Worm (Caenorhabditis elegans) whole organism, late embryonic: ENCODE results near the gene pcp-1.

ENCODE experiments used
- C38D4.7 ChIP-seq: fragments of 200-800 bp; sonication (Bioruptor generic); optimal IDR thresholded peaks from 2 replicates; lab custom pipeline; 2018; ENCODE audit warnings: mild to moderate bottlenecking, missing genetic modification characterization, moderate library complexity, missing compliant biosample characterization
- F13H6.1 ChIP-seq: sonication (generic microtip); optimal IDR thresholded peaks from 2 replicates; lab custom pipeline; 2016; ENCODE audit warnings: missing genetic modification characterization, missing compliant biosample characterization
- K02D7.2 ChIP-seq: sonication (generic microtip); optimal IDR thresholded peaks from 2 replicates; lab custom pipeline; 2017; ENCODE audit warnings: mild to moderate bottlenecking, missing genetic modification characterization, missing compliant biosample characterization
- K09A11.1 ChIP-seq: sonication (generic microtip); optimal IDR thresholded peaks from 2 replicates; lab custom pipeline; 2017; ENCODE audit warnings: antibody characterized with exemption, mild to moderate bottlenecking, missing genetic modification characterization, missing compliant biosample characterization; ENCODE audit not compliant: insufficient read depth
- T23F11.4 ChIP-seq: fragments of 200-800 bp; sonication (Bioruptor generic); optimal IDR thresholded peaks from 2 replicates; lab custom pipeline; 2018; ENCODE audit warnings: mild to moderate bottlenecking, missing genetic modification characterization, missing compliant biosample characterization
- Y22D7AL.16 ChIP-seq: sonication (generic microtip); optimal IDR thresholded peaks from 2 replicates; lab custom pipeline; 2016; ENCODE audit warnings: missing genetic modification characterization, missing compliant biosample characterization
- ama-1 ChIP-seq: fragments of 150-350 bp; optimal IDR thresholded peaks from 2 replicates; lab custom pipeline; 2014
- ceh-14 ChIP-seq: sonication (generic microtip); optimal IDR thresholded peaks from 2 replicates; lab custom pipeline; 2016; ENCODE audit warnings: missing genotype, missing genetic modification characterization, missing compliant biosample characterization
- ceh-18 ChIP-seq: sonication (generic microtip); optimal IDR thresholded peaks from 2 replicates; lab custom pipeline; 2016; ENCODE audit warnings: missing genetic modification characterization, missing compliant biosample characterization
- ceh-24 ChIP-seq: sonication (generic microtip); optimal IDR thresholded peaks from 2 replicates; lab custom pipeline; 2016; ENCODE audit warnings: mild to moderate bottlenecking, missing genetic modification characterization, missing compliant biosample characterization
- ceh-30 ChIP-seq: fragments of 150-350 bp; optimal IDR thresholded peaks from 2 replicates; lab custom pipeline; 2014; ENCODE audit warnings: missing biosample characterization, missing genetic modification characterization
- ceh-31 ChIP-seq: sonication (generic microtip); optimal IDR thresholded peaks from 2 replicates; lab custom pipeline; 2016; ENCODE audit warnings: missing genetic modification characterization, missing compliant biosample characterization
- ceh-34 ChIP-seq: sonication (generic microtip); optimal IDR thresholded peaks from 2 replicates; lab custom pipeline; 2016; ENCODE audit warnings: mild to moderate bottlenecking, missing genetic modification characterization, missing compliant biosample characterization
- ceh-48 ChIP-seq: sonication (generic microtip); optimal IDR thresholded peaks from 2 replicates; lab custom pipeline; 2016; ENCODE audit warnings: missing genetic modification characterization, inconsistent platforms, missing compliant biosample characterization
- ceh-6 ChIP-seq: fragments of 200-800 bp; sonication (Bioruptor generic); optimal IDR thresholded peaks from 2 replicates; lab custom pipeline; 2018; ENCODE audit warnings: mild to moderate bottlenecking, missing genetic modification characterization, missing compliant biosample characterization
- dmd-4 ChIP-seq: sonication (generic microtip); optimal IDR thresholded peaks from 2 replicates; lab custom pipeline; 2016; ENCODE audit warnings: borderline replicate concordance, missing genetic modification characterization, missing compliant biosample characterization
- ets-4 ChIP-seq: sonication (generic microtip); optimal IDR thresholded peaks from 2 replicates; lab custom pipeline; 2016; ENCODE audit warnings: missing genetic modification characterization, missing compliant biosample characterization
- fkh-10 ChIP-seq: fragments of 150-350 bp; optimal IDR thresholded peaks from 2 replicates; lab custom pipeline; 2014; ENCODE audit warnings: missing biosample characterization, missing genetic modification reagents, missing genetic modification characterization
- hlh-13 ChIP-seq: fragments of 200-800 bp; sonication (Bioruptor generic); optimal IDR thresholded peaks from 2 replicates; lab custom pipeline; 2018; ENCODE audit warnings: mild to moderate bottlenecking, missing genetic modification characterization, missing compliant biosample characterization
- hlh-30 ChIP-seq: sonication (generic microtip); optimal IDR thresholded peaks from 2 replicates; lab custom pipeline; 2017; ENCODE audit warnings: antibody characterized with exemption, missing genetic modification characterization, missing compliant biosample characterization; ENCODE audit not compliant: insufficient read depth
- hlh-8 ChIP-seq: sonication (generic microtip); optimal IDR thresholded peaks from 2 replicates; lab custom pipeline; 2016; ENCODE audit warnings: missing genotype, missing genetic modification characterization, missing compliant biosample characterization
- lin-11 ChIP-seq: fragments of 200-800 bp; sonication (Bioruptor generic); optimal IDR thresholded peaks from 2 replicates; lab custom pipeline; 2018; ENCODE audit warnings: mild to moderate bottlenecking, missing genetic modification characterization, missing compliant biosample characterization
- mec-3 ChIP-seq: sonication (generic microtip); optimal IDR thresholded peaks from 2 replicates; lab custom pipeline; 2016; ENCODE audit warnings: borderline replicate concordance, missing genetic modification characterization, missing compliant biosample characterization
- odd-2 ChIP-seq: sonication (generic microtip); optimal IDR thresholded peaks from 2 replicates; lab custom pipeline; 2017; ENCODE audit warnings: antibody characterized with exemption, mild to moderate bottlenecking, missing genetic modification characterization, missing compliant biosample characterization
- pha-4 ChIP-seq: fragments of 150-350 bp; optimal IDR thresholded peaks from 2 replicates; lab custom pipeline; 2018; ENCODE audit warnings: missing biosample characterization, missing genetic modification reagents, missing genetic modification characterization
- pqm-1 ChIP-seq: sonication (generic microtip); optimal IDR thresholded peaks from 2 replicates; lab custom pipeline; 2016; ENCODE audit warnings: missing genetic modification characterization, missing compliant biosample characterization
- rnt-1 ChIP-seq: sonication (generic microtip); optimal IDR thresholded peaks from 2 replicates; lab custom pipeline; 2016; ENCODE audit warnings: missing genetic modification characterization, missing compliant biosample characterization
- sox-2 ChIP-seq: fragments of 200-800 bp; sonication (Bioruptor generic); IDR thresholded peaks from 2 replicates; pipeline ENCODE4 v1.3.6; 2022; ENCODE audit warnings: missing genetic modification reagents, missing genetic modification characterization, missing compliant biosample characterization
- sox-4 ChIP-seq: sonication (generic microtip); optimal IDR thresholded peaks from 2 replicates; lab custom pipeline; 2017; ENCODE audit warnings: mild to moderate bottlenecking, missing genetic modification characterization, inconsistent platforms, missing compliant biosample characterization
- tbx-2 ChIP-seq: sonication (generic microtip); optimal IDR thresholded peaks from 2 replicates; lab custom pipeline; 2016; ENCODE audit warnings: missing genetic modification characterization, missing compliant biosample characterization
- tbx-7 ChIP-seq: sonication (generic microtip); optimal IDR thresholded peaks from 2 replicates; lab custom pipeline; 2016; ENCODE audit warnings: missing genotype, missing genetic modification characterization, missing compliant biosample characterization
- ttx-3 ChIP-seq: sonication (generic microtip); optimal IDR thresholded peaks from 2 replicates; lab custom pipeline; 2016; ENCODE audit warnings: missing genetic modification reagents, missing genetic modification characterization, missing compliant biosample characterization
- unc-3 ChIP-seq, 2 experiments: fragments of 200-800 bp in 1 of 2; sonication (Bioruptor generic) in 1 of 2; sonication (generic microtip) in 1 of 2; conservative IDR thresholded peaks in 1 of 2; optimal IDR thresholded peaks in 1 of 2; 2 replicates each; pipeline versions ENCODE4 v1.3.6 to Lab custom; 2016 to 2022; ENCODE audit warnings: missing compliant biosample characterization in 2 of 2, missing genetic modification characterization in 2 of 2, missing genetic modification reagents in 1 of 2
- unc-42 ChIP-seq: sonication (generic microtip); optimal IDR thresholded peaks from 2 replicates; lab custom pipeline; 2016; ENCODE audit warnings: missing genotype, missing genetic modification characterization, missing compliant biosample characterization
- zip-5 ChIP-seq: sonication (generic microtip); optimal IDR thresholded peaks from 2 replicates; lab custom pipeline; 2016; ENCODE audit warnings: missing genetic modification characterization, missing compliant biosample characterization
- ztf-16 ChIP-seq: sonication (generic microtip); optimal IDR thresholded peaks from 2 replicates; lab custom pipeline; 2017; ENCODE audit warnings: missing genetic modification characterization, missing compliant biosample characterization

Gene pcp-1

ce11 chrIII:7721513-7721912 is 37.2 kb upstream of the pcp-1 start:
- TF ChIP-seq F13H6.1 (tag; lab: Kevin White, UChicago): no peak
- TF ChIP-seq pqm-1 (tag; lab: Kevin White, UChicago): no peak
- no peak for TF ChIP-seq ceh-6 (GFP tag; lab: Kevin White, UChicago)
- no peak for TF ChIP-seq dmd-4
- no peak for TF ChIP-seq mec-3 (tag; lab: Kevin White, UChicago)
- TF ChIP-seq hlh-30 (tag; lab: Kevin White, UChicago): no peak
- TF ChIP-seq K09A11.1 (tag; lab: Kevin White, UChicago): no peak
- TF ChIP-seq sox-4 (tag; lab: Kevin White, UChicago): no peak
- TF ChIP-seq tbx-7: no peak
- no peak for TF ChIP-seq ceh-34 (tag; lab: Kevin White, UChicago)
- no peak for TF ChIP-seq C38D4.7 (GFP tag; lab: Kevin White, UChicago)
- no peak for TF ChIP-seq Y22D7AL.16 (tag; lab: Kevin White, UChicago)

- TF ChIP-seq K02D7.2 (tag; lab: Kevin White, UChicago) (no peak), ceh-24 (tag; lab: Kevin White, UChicago) (no peak), ceh-6 (GFP tag; lab: Kevin White, UChicago) (no peak), pha-4 (no peak), odd-2 (tag; lab: Kevin White, UChicago) (no peak), unc-42 (tag; lab: Kevin White, UChicago) (no peak), ztf-16 (tag; lab: Kevin White, UChicago) (no peak), ceh-18 (no peak), hlh-8 (tag; lab: Kevin White, UChicago) (no peak), Y22D7AL.16 (tag; lab: Kevin White, UChicago) (no peak), ceh-30 (no peak), rnt-1 (tag; lab: Kevin White, UChicago) (no peak), tbx-2 (tag; lab: Kevin White, UChicago) (no peak), sox-2 (no peak), hlh-30 (tag; lab: Kevin White, UChicago) (no peak), ets-4 (tag; lab: Kevin White, UChicago) (no peak), ama-1 (lab: Kevin White, UChicago) (no peak), T23F11.4 (no peak)
These were observed 36.3 kb upstream of the pcp-1 start for ce11 chrIII:7722411-7722810.

ce11 chrIII:7722999-7723398 is 35.7 kb upstream of the pcp-1 start:
- TF ChIP-seq ceh-48 (no peak), hlh-30 (tag; lab: Kevin White, UChicago) (no peak), lin-11 (tag; lab: Kevin White, UChicago) (no peak), K09A11.1 (tag; lab: Kevin White, UChicago) (no peak), ceh-6 (GFP tag; lab: Kevin White, UChicago) (no peak), hlh-13 (GFP tag; lab: Kevin White, UChicago) (no peak), rnt-1 (tag; lab: Kevin White, UChicago) (no peak)

ce11 chrIII:7723412-7724068 is 35.2 kb upstream of the pcp-1 start:
- TF ChIP-seq ceh-48: peak; percentile 5
- peak; percentile 71 for TF ChIP-seq ceh-31 (tag; lab: Kevin White, UChicago)
- TF ChIP-seq K02D7.2 (tag; lab: Kevin White, UChicago): no peak
- TF ChIP-seq dmd-4: no peak
- peak; percentile 9 for TF ChIP-seq fkh-10 (GFP tag; lab: Kevin White, UChicago)
- TF ChIP-seq mec-3 (tag; lab: Kevin White, UChicago): no peak
- no peak for TF ChIP-seq ttx-3 (tag; lab: Kevin White, UChicago)
- peak; percentile 19 for TF ChIP-seq ceh-14 (tag; lab: Kevin White, UChicago)
- TF ChIP-seq ceh-30: no peak
- TF ChIP-seq unc-42 (tag; lab: Kevin White, UChicago): peak; percentile 98
- TF ChIP-seq unc-3 (GFP tag; conservative IDR thresholded peaks at IDR 0.05; lab: Robert Waterston, UW): no peak
- peak; percentile 1 for TF ChIP-seq unc-3 (tag; optimal IDR thresholded peaks at IDR 0.05; lab: Kevin White, UChicago)
- TF ChIP-seq zip-5 (tag; lab: Kevin White, UChicago): no peak
- no peak for TF ChIP-seq sox-4 (tag; lab: Kevin White, UChicago)
